Worm (Caenorhabditis elegans): ENCODE results near the gene tag-153.

ce11 chrV:9322886-9323285 lies at the start of gene tag-153:
- TF ChIP-seq tbx-37 (GFP tag; conservative IDR thresholded peaks at IDR 0.05) (no peak), ama-1 (optimal IDR thresholded peaks at IDR 0.05) (no peak), flt-1 (GFP tag; IDR thresholded peaks at IDR 0.05) (no peak), tbx-11 (GFP tag; IDR thresholded peaks at IDR 0.05) (no peak), ceh-13 (GFP tag; optimal IDR thresholded peaks at IDR 0.05) (no peak), ets-7 (tag; optimal IDR thresholded peaks at IDR 0.05) (no peak), sea-1 (GFP tag; conservative IDR thresholded peaks at IDR 0.05) (no peak)

Measured in whole organism, early embryonic.